Worm (Caenorhabditis elegans) whole organism, L1 larva: ENCODE data around the gene C39B10.4.

Experiments used
- C04F5.9 ChIP-seq: sonication (generic microtip); optimal IDR thresholded peaks from 2 replicates; lab custom pipeline; 2016; ENCODE audit warnings: missing genetic modification characterization, missing compliant biosample characterization
- C16A3.4 ChIP-seq: fragments of 150-350 bp; optimal IDR thresholded peaks from 2 replicates; lab custom pipeline; 2014; ENCODE audit warnings: missing biosample characterization, missing genetic modification characterization
- F16B12.6 ChIP-seq: fragments of 150-350 bp; optimal IDR thresholded peaks from 2 replicates; lab custom pipeline; 2014; ENCODE audit warnings: missing biosample characterization, missing genetic modification characterization
- Y116A8C.19 ChIP-seq: sonication (generic microtip); optimal IDR thresholded peaks from 2 replicates; lab custom pipeline; 2016; ENCODE audit warnings: missing compliant biosample characterization, missing genetic modification characterization, borderline replicate concordance
- alr-1 ChIP-seq: fragments of 200-800 bp; sonication (Bioruptor generic); optimal IDR thresholded peaks from 2 replicates; lab custom pipeline; 2018; ENCODE audit warnings: borderline replicate concordance, mild to moderate bottlenecking, missing genetic modification characterization, missing compliant biosample characterization
- ama-1 ChIP-seq: fragments of 150-350 bp; optimal IDR thresholded peaks from 2 replicates; lab custom pipeline; 2014
- ceh-8 ChIP-seq: fragments of 200-800 bp; sonication (Bioruptor generic); optimal IDR thresholded peaks from 2 replicates; lab custom pipeline; 2018; ENCODE audit warnings: mild to moderate bottlenecking, missing genetic modification characterization, moderate library complexity, missing compliant biosample characterization
- ceh-88 ChIP-seq: fragments of 200-800 bp; sonication (Bioruptor generic); IDR thresholded peaks from 2 replicates; pipeline ENCODE4 v1.3.6; 2022; ENCODE audit warnings: missing genetic modification characterization, missing compliant biosample characterization
- dsc-1 ChIP-seq: sonication (generic microtip); optimal IDR thresholded peaks from 2 replicates; lab custom pipeline; 2016; ENCODE audit warnings: mild to moderate bottlenecking, missing genetic modification characterization, missing compliant biosample characterization
- efl-3 ChIP-seq: fragments of 200-800 bp; sonication (Bioruptor generic); optimal IDR thresholded peaks from 2 replicates; lab custom pipeline; 2018; ENCODE audit warnings: mild to moderate bottlenecking, missing genetic modification characterization, missing compliant biosample characterization
- elt-2 ChIP-seq: sonication (generic microtip); optimal IDR thresholded peaks from 2 replicates; lab custom pipeline; 2016; ENCODE audit warnings: missing genetic modification characterization, mild to moderate bottlenecking, inconsistent platforms, missing compliant biosample characterization, missing genetic modification reagents
- elt-3 ChIP-seq, 6 experiments: fragments of 150-350 bp in 1 of 6; sonication (generic microtip); optimal IDR thresholded peaks; 2 replicates each; lab custom pipeline; 2017 to 2018; ENCODE audit warnings: missing biosample characterization in 6 of 6, missing genetic modification characterization in 6 of 6, inconsistent platforms in 1 of 6
- fkh-4 ChIP-seq: sonication (generic microtip); optimal IDR thresholded peaks from 2 replicates; lab custom pipeline; 2016; ENCODE audit warnings: missing compliant biosample characterization, missing genetic modification characterization, borderline replicate concordance
- fkh-8 ChIP-seq: sonication (generic microtip); optimal IDR thresholded peaks from 2 replicates; lab custom pipeline; 2016; ENCODE audit warnings: mild to moderate bottlenecking, missing genetic modification characterization, missing compliant biosample characterization
- hpl-2 ChIP-seq: fragments of 150-350 bp; optimal IDR thresholded peaks from 2 replicates; lab custom pipeline; 2014; ENCODE audit warnings: missing biosample characterization, missing genetic modification reagents, missing genetic modification characterization
- isw-1 ChIP-seq: fragments of 200-800 bp; sonication (Bioruptor generic); IDR thresholded peaks from 2 replicates; pipeline ENCODE4 v1.3.6; 2022; ENCODE audit warnings: missing genetic modification characterization, missing compliant biosample characterization
- lin-39 ChIP-seq: fragments of 150-350 bp; optimal IDR thresholded peaks from 2 replicates; lab custom pipeline; 2014; ENCODE audit warnings: missing biosample characterization, missing genetic modification reagents, missing genetic modification characterization
- lir-3 ChIP-seq: sonication (generic microtip); optimal IDR thresholded peaks from 2 replicates; lab custom pipeline; 2016; ENCODE audit warnings: mild to moderate bottlenecking, missing genetic modification characterization, moderate library complexity, missing compliant biosample characterization; ENCODE audit not compliant: poor library complexity
- lsy-2 ChIP-seq, 2 experiments: fragments of 150-350 bp; optimal IDR thresholded peaks; 2 replicates each; lab custom pipeline; 2014; ENCODE audit warnings: missing biosample characterization in 2 of 2, missing genetic modification characterization in 2 of 2
- mab-9 ChIP-seq: fragments of 200-800 bp; sonication (Bioruptor generic); IDR thresholded peaks from 2 replicates; pipeline ENCODE4 v1.3.6; 2022; ENCODE audit warnings: missing genetic modification reagents, missing genetic modification characterization, missing compliant biosample characterization
- mef-2 ChIP-seq: fragments of 150-350 bp; optimal IDR thresholded peaks from 2 replicates; lab custom pipeline; 2014; ENCODE audit warnings: missing biosample characterization, missing genetic modification characterization
- nhr-11 ChIP-seq: fragments of 150-350 bp; optimal IDR thresholded peaks from 2 replicates; lab custom pipeline; 2014; ENCODE audit warnings: missing biosample characterization, missing genetic modification characterization
- nhr-12 ChIP-seq: sonication (generic microtip); optimal IDR thresholded peaks from 2 replicates; lab custom pipeline; 2017; ENCODE audit warnings: missing biosample characterization, missing genetic modification characterization
- nhr-237 ChIP-seq: fragments of 150-350 bp; optimal IDR thresholded peaks from 2 replicates; lab custom pipeline; 2014; ENCODE audit warnings: missing biosample characterization, missing genetic modification characterization
- nhr-28 ChIP-seq: fragments of 150-350 bp; optimal IDR thresholded peaks from 2 replicates; lab custom pipeline; 2014; ENCODE audit warnings: missing biosample characterization, missing genetic modification characterization
- nhr-47 ChIP-seq: sonication (generic microtip); optimal IDR thresholded peaks from 2 replicates; lab custom pipeline; 2016; ENCODE audit warnings: mild to moderate bottlenecking, missing genetic modification characterization, moderate library complexity, missing compliant biosample characterization
- nhr-71 ChIP-seq: sonication (generic microtip); optimal IDR thresholded peaks from 2 replicates; lab custom pipeline; 2016; ENCODE audit warnings: mild to moderate bottlenecking, missing genetic modification characterization, moderate library complexity, missing compliant biosample characterization
- nhr-76 ChIP-seq: sonication (generic microtip); optimal IDR thresholded peaks from 2 replicates; lab custom pipeline; 2017; ENCODE audit warnings: missing biosample characterization, missing genetic modification characterization
- pag-3 ChIP-seq: sonication (generic microtip); optimal IDR thresholded peaks from 2 replicates; lab custom pipeline; 2017; ENCODE audit warnings: missing genetic modification characterization, mild to moderate bottlenecking, missing compliant biosample characterization, antibody characterized with exemption, borderline replicate concordance; ENCODE audit not compliant: insufficient read depth
- pax-3 ChIP-seq: fragments of 200-800 bp; sonication (Bioruptor generic); optimal IDR thresholded peaks from 2 replicates; lab custom pipeline; 2018; ENCODE audit warnings: mild to moderate bottlenecking, missing genetic modification characterization, moderate library complexity, missing compliant biosample characterization
- snpc-4 ChIP-seq: fragments of 150-350 bp; optimal IDR thresholded peaks from 2 replicates; lab custom pipeline; 2014; ENCODE audit warnings: missing biosample characterization, missing genetic modification characterization
- sox-4 ChIP-seq: sonication (generic microtip); optimal IDR thresholded peaks from 2 replicates; lab custom pipeline; 2016; ENCODE audit warnings: missing genetic modification characterization, missing compliant biosample characterization
- sptf-1 ChIP-seq: fragments of 150-350 bp; optimal IDR thresholded peaks from 2 replicates; lab custom pipeline; 2014; ENCODE audit warnings: missing biosample characterization, missing genetic modification characterization
- tbx-2 ChIP-seq: sonication (generic microtip); optimal IDR thresholded peaks from 2 replicates; lab custom pipeline; 2016; ENCODE audit warnings: missing genetic modification characterization, missing compliant biosample characterization
- unc-30 ChIP-seq: sonication (generic microtip); optimal IDR thresholded peaks from 2 replicates; lab custom pipeline; 2017; ENCODE audit warnings: missing biosample characterization, missing genetic modification characterization
- unc-86 ChIP-seq: sonication (generic microtip); optimal IDR thresholded peaks from 2 replicates; lab custom pipeline; 2016; ENCODE audit warnings: missing genetic modification characterization, missing compliant biosample characterization
- vab-15 ChIP-seq: sonication (generic microtip); optimal IDR thresholded peaks from 2 replicates; lab custom pipeline; 2017; ENCODE audit warnings: missing genotype, mild to moderate bottlenecking, missing genetic modification characterization, missing compliant biosample characterization
- zag-1 ChIP-seq: fragments of 150-350 bp; optimal IDR thresholded peaks from 2 replicates; lab custom pipeline; 2014; ENCODE audit warnings: missing biosample characterization, missing genetic modification characterization

Gene C39B10.4

ce11 chrX:10440781-10441180 is 4.0 kb upstream of the C39B10.4 start:
- TF ChIP-seq elt-2 (tag; lab: Kevin White, UChicago) (peak; percentile 46), snpc-4 (tag; lab: Kevin White, UChicago) (no peak)

DNA sequence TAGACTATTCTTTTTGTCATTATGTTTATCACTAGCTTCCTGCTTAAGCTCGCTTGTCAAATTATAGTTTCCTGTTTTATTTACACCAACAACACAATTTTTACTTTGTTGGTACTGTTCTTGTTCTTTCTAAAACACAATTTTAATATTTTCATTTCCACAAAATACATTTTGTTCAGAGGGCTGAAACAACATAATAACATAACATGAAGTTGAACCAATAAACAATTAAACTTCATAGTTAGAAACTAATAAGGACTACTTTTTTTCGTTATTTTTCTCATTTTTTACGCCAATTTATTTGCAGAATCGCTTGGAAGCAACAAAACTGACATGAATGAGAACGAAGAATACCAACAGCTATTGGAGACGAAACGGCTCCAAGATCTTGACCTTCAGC is 969 bp upstream of the C39B10.4 start, which contains the start of gene C39B10.3:
Gene C39B10.3 (plus strand): TSS at position 301 of the 400 bp plus-strand sequence.
- TF ChIP-seq nhr-12 (tag; lab: Kevin White, UChicago) (no peak), zag-1 (tag; lab: Kevin White, UChicago) (no peak), nhr-237 (tag; lab: Kevin White, UChicago) (no peak), F16B12.6 (tag; lab: Kevin White, UChicago) (no peak), Y116A8C.19 (no peak), C16A3.4 (tag; lab: Kevin White, UChicago) (no peak), ceh-8 (no peak)
- TF ChIP-seq, all 84 proteins: peak for 0

ce11 chrX:10446982-10447381 is 2.2 kb downstream of the C39B10.4 start, which contains the start of gene C39B10.5:
TSS of gene C39B10.5 (plus strand) at chrX:10447343.
- TF ChIP-seq mab-9 (GFP tag; lab: Robert Waterston, UW) (no peak), sox-4 (peak; percentile 41), nhr-71 (tag; lab: Kevin White, UChicago) (peak; percentile 35), hpl-2 (no peak), mef-2 (no peak), lsy-2 (tag; optimal IDR thresholded peaks at IDR 0.05; lab: Kevin White, UChicago) (peak; percentile 47 to 51), nhr-237 (tag; lab: Kevin White, UChicago) (no peak), nhr-47 (tag; lab: Kevin White, UChicago) (peak; percentile 18), nhr-28 (no peak), fkh-8 (tag; lab: Kevin White, UChicago) (peak; percentile 80), ceh-88 (no peak)
- TF ChIP-seq, all 84 proteins: peak for 5

ce11 chrX:10453960-10454359 is 9.2 kb downstream of the C39B10.4 start, which contains the start of gene lgc-41:
TSS of gene lgc-41 (plus strand) at chrX:10454260.
- no peak for TF ChIP-seq pax-3 (tag; lab: Kevin White, UChicago)
- TF ChIP-seq hpl-2, result no peak
- no peak for TF ChIP-seq F16B12.6 (tag; lab: Kevin White, UChicago)
- no peak for TF ChIP-seq tbx-2 (tag; lab: Kevin White, UChicago)
- TF ChIP-seq ama-1 (lab: Kevin White, UChicago), result no peak
- TF ChIP-seq nhr-11 (tag; lab: Kevin White, UChicago), result no peak
- TF ChIP-seq efl-3, result no peak
- no peak for TF ChIP-seq C04F5.9
- no peak for TF ChIP-seq dsc-1 (tag; lab: Kevin White, UChicago)

DNA sequence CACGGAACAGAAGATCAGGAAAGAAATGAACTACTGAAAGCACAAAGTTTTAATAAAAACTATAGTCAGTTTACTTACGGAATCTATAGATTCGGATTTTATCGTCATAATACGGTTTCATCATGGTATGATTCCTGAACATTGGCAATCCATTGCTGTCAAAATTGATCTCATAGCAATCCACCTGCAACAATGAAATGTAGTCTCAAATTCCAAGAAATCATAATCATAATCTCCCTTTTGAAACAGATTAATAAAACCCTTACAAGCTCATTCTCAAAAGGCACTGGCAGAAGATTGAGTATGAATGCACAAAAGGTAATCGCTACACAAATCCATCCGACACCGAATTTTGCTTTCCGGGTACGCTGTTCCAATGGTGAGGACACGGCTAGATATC is 17.6 kb downstream of the C39B10.4 start:
- TF ChIP-seq pax-3 (tag; lab: Kevin White, UChicago) (no peak), pag-3 (tag; lab: Kevin White, UChicago) (no peak), isw-1 (GFP tag; lab: Robert Waterston, UW) (no peak), nhr-11 (tag; lab: Kevin White, UChicago) (no peak), nhr-76 (tag; lab: Kevin White, UChicago) (no peak), lin-39 (tag; lab: Kevin White, UChicago) (no peak), sox-4 (peak; percentile 32), dsc-1 (tag; lab: Kevin White, UChicago) (peak; percentile 93), C16A3.4 (tag; lab: Kevin White, UChicago) (no peak), fkh-8 (tag; lab: Kevin White, UChicago) (peak; percentile 45), unc-30 (tag; lab: Kevin White, UChicago) (no peak), fkh-4 (peak; percentile 7), unc-86 (tag; lab: Kevin White, UChicago) (no peak), elt-3 (tag; optimal IDR thresholded peaks at IDR 0.05; lab: Kevin White, UChicago) (no peak), lir-3 (tag; lab: Kevin White, UChicago) (no peak), vab-15 (tag; lab: Kevin White, UChicago) (no peak), alr-1 (tag; lab: Kevin White, UChicago) (no peak), nhr-12 (tag; lab: Kevin White, UChicago) (no peak), sptf-1 (tag; lab: Kevin White, UChicago) (no peak)
